Worm (Caenorhabditis elegans) whole organism, young adult: ENCODE results near the gene C45G9.14.

Source experiments
- Y53F4B.3 ChIP-seq: fragments of 200-800 bp; sonication (Bioruptor generic); IDR thresholded peaks from 2 replicates; pipeline ENCODE4 v1.3.6; 2022; ENCODE audit warnings: missing genetic modification reagents, missing genetic modification characterization, missing compliant biosample characterization
- bed-2 ChIP-seq: fragments of 200-800 bp; sonication (Bioruptor generic); IDR thresholded peaks from 2 replicates; pipeline ENCODE4 v1.3.6; 2022; ENCODE audit warnings: missing genetic modification reagents, missing genetic modification characterization, missing compliant biosample characterization
- nfyb-1 ChIP-seq: fragments of 200-800 bp; sonication (Bioruptor generic); IDR thresholded peaks from 2 replicates; pipeline ENCODE4 v1.3.6; 2022; ENCODE audit warnings: missing genetic modification reagents, missing genetic modification characterization, missing compliant biosample characterization
- snpc-3.4 ChIP-seq: sonication (generic microtip); optimal IDR thresholded peaks from 2 replicates; lab custom pipeline; 2017; ENCODE audit warnings: missing genetic modification characterization, mild to moderate bottlenecking, missing compliant biosample characterization, antibody characterized with exemption, moderate library complexity, missing genotype, missing genetic modification reagents

- TF ChIP-seq Y53F4B.3 (GFP tag; lab: Robert Waterston, UW) (no peak), nfyb-1 (GFP tag; lab: Robert Waterston, UW) (no peak), bed-2 (no peak), snpc-3.4 (tag; lab: Kevin White, UChicago) (no peak)
These were observed 44.7 kb downstream of the C45G9.14 start for ce11 chrIII:5089489-5089888.
